Fruit fly (Drosophila melanogaster): ENCODE data around the gene Pus1.

dm6 chr3R:20621805-20622286 lies 29.4 kb upstream of the Pus1 start, which contains the start of gene H:
- no peak for TF ChIP-seq CG8478 (optimal IDR thresholded peaks at IDR 0.05)
- peak in 1 of 2 experiments; percentile 39 for TF ChIP-seq CTCF (optimal IDR thresholded peaks at IDR 0.05)
